Fruit fly (Drosophila melanogaster): ENCODE results near the gene GatA.

The GatA gene

dm6 chr3R:18980863-18981536 lies 47.7 kb downstream of the GatA start, which contains the start of the genes dnk and Smu1 (continued):
- no peak for TF ChIP-seq CG3838 (GFP tag; optimal IDR thresholded peaks at IDR 0.05)
- TF ChIP-seq CG7357 (GFP tag; IDR thresholded peaks at IDR 0.05): no peak
- no peak for TF ChIP-seq GATAe (GFP tag; conservative IDR thresholded peaks at IDR 0.05)
- TF ChIP-seq CG12942 (GFP tag; optimal IDR thresholded peaks at IDR 0.05): no peak
- no peak for TF ChIP-seq ham (GFP tag; IDR thresholded peaks at IDR 0.05)
- TF ChIP-seq hb (GFP tag; IDR thresholded peaks at IDR 0.05; ENCODE audit: partially characterized antibody): no peak
- no peak for TF ChIP-seq cas (GFP tag; IDR thresholded peaks at IDR 0.05)
- peak; percentile 43; the same call in 1 of the 3 replicates for TF ChIP-seq CG6791 (GFP tag; IDR thresholded peaks at IDR 0.05; ENCODE audit: partially characterized antibody)
- TF ChIP-seq CG31388 (GFP tag; optimal IDR thresholded peaks at IDR 0.05): no peak
- TF ChIP-seq Dref (GFP tag; IDR thresholded peaks at IDR 0.05): peak; percentile 58
- no peak for TF ChIP-seq fru (optimal IDR thresholded peaks at IDR 0.05)
- no peak for TF ChIP-seq Dip2 (GFP tag; IDR thresholded peaks at IDR 0.05)
- no peak for TF ChIP-seq CG4617 (GFP tag; optimal IDR thresholded peaks at IDR 0.05; ENCODE audit: borderline replicate concordance)
- TF ChIP-seq CG17186 (GFP tag; optimal IDR thresholded peaks at IDR 0.05): peak; percentile 2
- no peak for TF ChIP-seq Gug (GFP tag; IDR thresholded peaks at IDR 0.05)
- TF ChIP-seq CG30020 (tag; optimal IDR thresholded peaks at IDR 0.05): no peak
- no peak for TF ChIP-seq hbn (GFP tag; IDR thresholded peaks at IDR 0.05; ENCODE audit: partially characterized antibody)
- TF ChIP-seq tna (GFP tag; IDR thresholded peaks at IDR 0.05; ENCODE audit: partially characterized antibody): no peak
- TF ChIP-seq CG32772 (GFP tag; IDR thresholded peaks at IDR 0.05): no peak
- no peak for TF ChIP-seq CG30431 (GFP tag; optimal IDR thresholded peaks at IDR 0.05)
- no peak for TF ChIP-seq ase (GFP tag; IDR thresholded peaks at IDR 0.05)
- TF ChIP-seq Ptx1 (GFP tag; IDR thresholded peaks at IDR 0.05): no peak
- TF ChIP-seq CG11560 (tag; IDR thresholded peaks at IDR 0.05): no peak
- TF ChIP-seq crp (GFP tag; optimal IDR thresholded peaks at IDR 0.05): peak; percentile 66 to 96
- TF ChIP-seq CG8359 (GFP tag; optimal IDR thresholded peaks at IDR 0.05; ENCODE audit: borderline replicate concordance): no peak
- no peak for TF ChIP-seq CG10147 (GFP tag; optimal IDR thresholded peaks at IDR 0.05)
- no peak for TF ChIP-seq CG1603 (tag; optimal IDR thresholded peaks at IDR 0.05)
- TF ChIP-seq HLHmδ (GFP tag; optimal IDR thresholded peaks at IDR 0.05): no peak
- TF ChIP-seq Dbx (GFP tag; IDR thresholded peaks at IDR 0.05): no peak
- no peak for TF ChIP-seq CG1832 (GFP tag; optimal IDR thresholded peaks at IDR 0.05)
- peak; percentile 65 for TF ChIP-seq sqz (GFP tag; optimal IDR thresholded peaks at IDR 0.05)
- TF ChIP-seq CG1233 (GFP tag; optimal IDR thresholded peaks at IDR 0.05): no peak
- TF ChIP-seq CG6254 (GFP tag; optimal IDR thresholded peaks at IDR 0.05): peak; percentile 15
- no peak for TF ChIP-seq fd96Cb (tag; optimal IDR thresholded peaks at IDR 0.05)
- no peak for TF ChIP-seq CG6854 (GFP tag; optimal IDR thresholded peaks at IDR 0.05)
- TF ChIP-seq CTCF (GFP tag; optimal IDR thresholded peaks at IDR 0.05): no peak
- no peak for TF ChIP-seq Kr (GFP tag; optimal IDR thresholded peaks at IDR 0.05)
- TF ChIP-seq ap (GFP tag; IDR thresholded peaks at IDR 0.05): no peak
- no peak for TF ChIP-seq Scr (GFP tag; IDR thresholded peaks at IDR 0.05; ENCODE audit: partially characterized antibody)
- no peak for TF ChIP-seq gcm2 (GFP tag; optimal IDR thresholded peaks at IDR 0.05)
- TF ChIP-seq jing (GFP tag; optimal IDR thresholded peaks at IDR 0.05): no peak
- TF ChIP-seq CG15479 (GFP tag; optimal IDR thresholded peaks at IDR 0.05): no peak
- TF ChIP-seq CG10267 (tag; optimal IDR thresholded peaks at IDR 0.05): peak; percentile 25
- no peak for TF ChIP-seq CG17802 (tag; optimal IDR thresholded peaks at IDR 0.05)
- no peak for TF ChIP-seq CG2129 (GFP tag; IDR thresholded peaks at IDR 0.05; ENCODE audit: partially characterized antibody)
- TF ChIP-seq CG17568 (GFP tag; optimal IDR thresholded peaks at IDR 0.05): no peak
- no peak for TF ChIP-seq CG14441 (GFP tag; IDR thresholded peaks at IDR 0.05)
- TF ChIP-seq Hand (GFP tag; optimal IDR thresholded peaks at IDR 0.05): no peak
- TF ChIP-seq CG34376 (GFP tag; optimal IDR thresholded peaks at IDR 0.05): no peak
- peak; percentile 37 for TF ChIP-seq CG14710 (tag; optimal IDR thresholded peaks at IDR 0.05)
